Fruit fly (Drosophila melanogaster) whole organism, embryonic: ENCODE results near the gene CG31910.

Source experiments
- ATbp ChIP-seq: fragments of 200-800 bp; sonication (Bioruptor generic); optimal IDR thresholded peaks from 2 replicates; lab custom pipeline; 2017; ENCODE audit warnings: missing biosample characterization, mild to moderate bottlenecking, missing genetic modification characterization, missing genetic modification reagents
- Aef1 ChIP-seq: fragments of 200-800 bp; sonication (Bioruptor generic); IDR thresholded peaks from 3 replicates; pipeline ENCODE4 v1.3.6; 2022; ENCODE audit warnings: missing biosample characterization, missing genetic modification characterization
- Atf-2 ChIP-seq: fragments of 200-800 bp; sonication (Bioruptor generic); optimal IDR thresholded peaks from 2 replicates; lab custom pipeline; 2016; ENCODE audit warnings: missing biosample characterization, missing genetic modification characterization
- CG11247 ChIP-seq: fragments of 200-800 bp; sonication (Bioruptor generic); IDR thresholded peaks from 2 replicates; pipeline ENCODE4 v1.3.6; 2022; ENCODE audit warnings: missing biosample characterization, missing genetic modification characterization
- CG11398 ChIP-seq: fragments of 200-800 bp; sonication (Bioruptor generic); optimal IDR thresholded peaks from 2 replicates; lab custom pipeline; 2016; ENCODE audit warnings: missing biosample characterization, missing genetic modification characterization
- CG1233 ChIP-seq: fragments of 200-800 bp; sonication (Bioruptor generic); optimal IDR thresholded peaks from 4 replicates; lab custom pipeline; 2018; ENCODE audit warnings: missing biosample characterization, mild to moderate bottlenecking, missing genetic modification characterization
- CG13287 ChIP-seq: fragments of 200-800 bp; sonication (Bioruptor generic); IDR thresholded peaks from 2 replicates; pipeline ENCODE4 v1.3.6; 2022; ENCODE audit warnings: missing biosample characterization, missing genetic modification characterization; ENCODE audit not compliant: partially characterized antibody
- CG15269 ChIP-seq: fragments of 200-800 bp; sonication (Bioruptor generic); optimal IDR thresholded peaks from 2 replicates; lab custom pipeline; 2018; ENCODE audit warnings: missing biosample characterization, mild to moderate bottlenecking, missing genetic modification characterization, moderate library complexity
- CG15601 ChIP-seq: fragments of 200-800 bp; sonication (Bioruptor generic); optimal IDR thresholded peaks from 3 replicates; lab custom pipeline; 2019; ENCODE audit warnings: missing biosample characterization, mild to moderate bottlenecking, missing genetic modification characterization, moderate library complexity
- CG15696 ChIP-seq: fragments of 200-800 bp; sonication (Bioruptor generic); optimal IDR thresholded peaks from 2 replicates; lab custom pipeline; 2019; ENCODE audit warnings: missing biosample characterization, mild to moderate bottlenecking, missing genetic modification characterization, moderate library complexity
- CG18619 ChIP-seq: fragments of 200-800 bp; sonication (Bioruptor generic); optimal IDR thresholded peaks from 3 replicates; lab custom pipeline; 2017; ENCODE audit warnings: missing biosample characterization, mild to moderate bottlenecking, missing genetic modification characterization
- CG2678 ChIP-seq: fragments of 200-800 bp; sonication (Bioruptor generic); optimal IDR thresholded peaks from 3 replicates; lab custom pipeline; 2019; ENCODE audit warnings: missing biosample characterization, mild to moderate bottlenecking, missing genetic modification characterization, moderate library complexity
- CG2889 ChIP-seq: fragments of 200-800 bp; sonication (Bioruptor generic); IDR thresholded peaks from 3 replicates; pipeline ENCODE4 v1.3.6; 2022; ENCODE audit warnings: missing biosample characterization, missing genetic modification characterization
- CG31441 ChIP-seq: fragments of 200-800 bp; sonication (Bioruptor generic); IDR thresholded peaks from 2 replicates; pipeline ENCODE4 v1.3.6; 2022; ENCODE audit warnings: missing biosample characterization, missing genetic modification characterization
- CG32532 ChIP-seq: fragments of 200-800 bp; sonication (Bioruptor generic); IDR thresholded peaks from 2 replicates; pipeline ENCODE4 v1.3.6; 2022; ENCODE audit warnings: missing biosample characterization, missing genetic modification characterization
- CG4820 ChIP-seq: fragments of 200-800 bp; sonication (Bioruptor generic); optimal IDR thresholded peaks from 3 replicates; lab custom pipeline; 2016; ENCODE audit warnings: missing biosample characterization, missing genetic modification characterization
- CG8478 ChIP-seq: fragments of >200 bp; optimal IDR thresholded peaks from 2 replicates; lab custom pipeline; 2018
- CG9215 ChIP-seq: fragments of 200-800 bp; sonication (Bioruptor generic); IDR thresholded peaks from 2 replicates; pipeline ENCODE4 v1.3.6; 2022; ENCODE audit warnings: missing biosample characterization, missing genetic modification characterization
- CG9437 ChIP-seq: fragments of 200-800 bp; sonication (Bioruptor generic); optimal IDR thresholded peaks from 2 replicates; lab custom pipeline; 2018; ENCODE audit warnings: missing biosample characterization, mild to moderate bottlenecking, missing genetic modification characterization
- CG9727 ChIP-seq: fragments of 200-800 bp; sonication (Bioruptor generic); optimal IDR thresholded peaks from 3 replicates; lab custom pipeline; 2017; ENCODE audit warnings: missing biosample characterization, mild to moderate bottlenecking, missing genetic modification characterization
- CTCF ChIP-seq: fragments of 200-800 bp; sonication (Bioruptor generic); optimal IDR thresholded peaks from 2 replicates; lab custom pipeline; 2017; ENCODE audit warnings: missing biosample characterization, mild to moderate bottlenecking, missing genetic modification characterization, moderate library complexity
- Dbx ChIP-seq: fragments of 200-800 bp; sonication (Bioruptor generic); IDR thresholded peaks from 3 replicates; pipeline ENCODE4 v1.3.6; 2022; ENCODE audit warnings: missing biosample characterization, missing genetic modification characterization
- HLH3B ChIP-seq: fragments of 200-800 bp; sonication (Bioruptor generic); IDR thresholded peaks from 2 replicates; pipeline ENCODE4 v1.3.6; 2022; ENCODE audit warnings: missing biosample characterization, missing genetic modification characterization
- HLHmδ ChIP-seq: fragments of 200-800 bp; sonication (Bioruptor generic); optimal IDR thresholded peaks from 2 replicates; lab custom pipeline; 2018; ENCODE audit warnings: missing biosample characterization, mild to moderate bottlenecking, missing genetic modification characterization, moderate library complexity
- MBD-R2 ChIP-seq: fragments of 200-800 bp; sonication (Bioruptor generic); IDR thresholded peaks from 2 replicates; pipeline ENCODE4 v1.3.6; 2022; ENCODE audit warnings: missing biosample characterization, missing genetic modification characterization
- MESR4 ChIP-seq: fragments of 200-800 bp; sonication (Bioruptor generic); optimal IDR thresholded peaks from 2 replicates; lab custom pipeline; 2018; ENCODE audit warnings: missing biosample characterization, mild to moderate bottlenecking, missing genetic modification characterization, moderate library complexity
- Optix ChIP-seq: fragments of 200-800 bp; sonication (Bioruptor generic); IDR thresholded peaks from 3 replicates; pipeline ENCODE4 v1.3.6; 2022; ENCODE audit warnings: missing biosample characterization, missing genetic modification characterization
- Pdp1 ChIP-seq, 2 experiments: fragments of 200-800 bp; sonication (Bioruptor generic); optimal IDR thresholded peaks; 3 replicates each; lab custom pipeline; 2016; ENCODE audit warnings: missing biosample characterization in 2 of 2, missing genetic modification characterization in 2 of 2, mild to moderate bottlenecking in 1 of 2, moderate library complexity in 1 of 2
- Tbp ChIP-seq: fragments of >200 bp; optimal IDR thresholded peaks from 2 replicates; lab custom pipeline; 2018; ENCODE audit warnings: missing biosample characterization, missing genetic modification characterization
- Trl ChIP-seq, 3 experiments: fragments of >200 bp in 2 of 3; fragments of 200-800 bp in 1 of 3; sonication (Bioruptor generic) in 1 of 3; optimal IDR thresholded peaks; 2 replicates in 1 of 3; 3 replicates in 2 of 3; lab custom pipeline; 2016 to 2017; ENCODE audit warnings: missing biosample characterization in 1 of 3, missing genetic modification characterization in 1 of 3
- ase ChIP-seq: fragments of 200-800 bp; sonication (Bioruptor generic); IDR thresholded peaks from 3 replicates; pipeline ENCODE4 v1.3.6; 2022; ENCODE audit warnings: missing biosample characterization, missing genetic modification characterization
- az2 ChIP-seq: fragments of 200-800 bp; sonication (Bioruptor generic); optimal IDR thresholded peaks from 3 replicates; lab custom pipeline; 2016; ENCODE audit warnings: missing biosample characterization, missing genetic modification characterization
- chif ChIP-seq, 2 experiments: fragments of 200-800 bp; sonication (Bioruptor generic); optimal IDR thresholded peaks; 3 replicates each; lab custom pipeline; 2016; ENCODE audit warnings: missing biosample characterization in 2 of 2, missing genetic modification characterization in 2 of 2
- crol ChIP-seq: fragments of 200-800 bp; sonication (Bioruptor generic); IDR thresholded peaks from 2 replicates; pipeline ENCODE4 v1.3.6; 2022; ENCODE audit warnings: missing biosample characterization, missing genetic modification characterization
- dati ChIP-seq: fragments of 200-800 bp; sonication (Bioruptor generic); IDR thresholded peaks from 2 replicates; pipeline ENCODE4 v1.3.6; 2022; ENCODE audit warnings: missing biosample characterization, missing genetic modification characterization
- emc ChIP-seq: fragments of 200-800 bp; sonication (Bioruptor generic); optimal IDR thresholded peaks from 2 replicates; lab custom pipeline; 2016; ENCODE audit warnings: missing biosample characterization, missing genetic modification characterization
- fd3F ChIP-seq: fragments of 200-800 bp; sonication (Bioruptor generic); optimal IDR thresholded peaks from 2 replicates; lab custom pipeline; 2018; ENCODE audit warnings: missing biosample characterization, mild to moderate bottlenecking, missing genetic modification characterization, moderate library complexity
- hkb ChIP-seq, 2 experiments: fragments of 200-800 bp in 1 of 2; fragments of >200 bp in 1 of 2; sonication (Bioruptor generic) in 1 of 2; IDR thresholded peaks in 1 of 2; optimal IDR thresholded peaks in 1 of 2; 2 replicates each; pipeline versions ENCODE4 v1.3.6 to Lab custom; 2017 to 2022; ENCODE audit warnings: missing biosample characterization in 1 of 2, missing genetic modification characterization in 1 of 2
- jumu ChIP-seq: fragments of 200-800 bp; sonication (Bioruptor generic); optimal IDR thresholded peaks from 3 replicates; lab custom pipeline; 2016; ENCODE audit warnings: missing biosample characterization, missing genetic modification characterization
- maf-S ChIP-seq: fragments of 200-800 bp; sonication (Bioruptor generic); optimal IDR thresholded peaks from 2 replicates; lab custom pipeline; 2016; ENCODE audit warnings: missing biosample characterization, missing genetic modification characterization
- nau ChIP-seq: fragments of 200-800 bp; sonication (Bioruptor generic); optimal IDR thresholded peaks from 3 replicates; lab custom pipeline; 2017; ENCODE audit warnings: missing biosample characterization, mild to moderate bottlenecking, missing genetic modification characterization, missing genetic modification reagents
- pb ChIP-seq: fragments of 200-800 bp; sonication (Bioruptor generic); optimal IDR thresholded peaks from 3 replicates; lab custom pipeline; 2016; ENCODE audit warnings: missing biosample characterization, missing genetic modification characterization
- sima ChIP-seq: fragments of 200-800 bp; sonication (Bioruptor generic); optimal IDR thresholded peaks from 2 replicates; lab custom pipeline; 2016; ENCODE audit warnings: missing biosample characterization, missing genetic modification characterization
- sna ChIP-seq: fragments of 200-800 bp; sonication (Bioruptor generic); IDR thresholded peaks from 2 replicates; pipeline ENCODE4 v1.3.6; 2022; ENCODE audit warnings: missing biosample characterization, missing genetic modification characterization; ENCODE audit not compliant: partially characterized antibody
- tll ChIP-seq, 2 experiments: fragments of 200-800 bp in 1 of 2; fragments of >200 bp in 1 of 2; sonication (Bioruptor generic) in 1 of 2; optimal IDR thresholded peaks; 2 replicates each; lab custom pipeline; 2017 to 2019; ENCODE audit warnings: missing biosample characterization in 2 of 2, missing genetic modification characterization in 2 of 2, mild to moderate bottlenecking in 1 of 2, moderate library complexity in 1 of 2
- tup ChIP-seq: fragments of 200-800 bp; sonication (Bioruptor generic); optimal IDR thresholded peaks from 2 replicates; lab custom pipeline; 2016; ENCODE audit warnings: missing biosample characterization, mild to moderate bottlenecking, missing genetic modification characterization, moderate library complexity
- tx ChIP-seq: fragments of 200-800 bp; sonication (Bioruptor generic); optimal IDR thresholded peaks from 2 replicates; lab custom pipeline; 2016; ENCODE audit warnings: missing biosample characterization, missing genetic modification characterization
- wek ChIP-seq: fragments of 200-800 bp; sonication (Bioruptor generic); optimal IDR thresholded peaks from 3 replicates; lab custom pipeline; 2018; ENCODE audit warnings: missing biosample characterization, mild to moderate bottlenecking, missing genetic modification characterization, moderate library complexity

Gene CG31910

DNA sequence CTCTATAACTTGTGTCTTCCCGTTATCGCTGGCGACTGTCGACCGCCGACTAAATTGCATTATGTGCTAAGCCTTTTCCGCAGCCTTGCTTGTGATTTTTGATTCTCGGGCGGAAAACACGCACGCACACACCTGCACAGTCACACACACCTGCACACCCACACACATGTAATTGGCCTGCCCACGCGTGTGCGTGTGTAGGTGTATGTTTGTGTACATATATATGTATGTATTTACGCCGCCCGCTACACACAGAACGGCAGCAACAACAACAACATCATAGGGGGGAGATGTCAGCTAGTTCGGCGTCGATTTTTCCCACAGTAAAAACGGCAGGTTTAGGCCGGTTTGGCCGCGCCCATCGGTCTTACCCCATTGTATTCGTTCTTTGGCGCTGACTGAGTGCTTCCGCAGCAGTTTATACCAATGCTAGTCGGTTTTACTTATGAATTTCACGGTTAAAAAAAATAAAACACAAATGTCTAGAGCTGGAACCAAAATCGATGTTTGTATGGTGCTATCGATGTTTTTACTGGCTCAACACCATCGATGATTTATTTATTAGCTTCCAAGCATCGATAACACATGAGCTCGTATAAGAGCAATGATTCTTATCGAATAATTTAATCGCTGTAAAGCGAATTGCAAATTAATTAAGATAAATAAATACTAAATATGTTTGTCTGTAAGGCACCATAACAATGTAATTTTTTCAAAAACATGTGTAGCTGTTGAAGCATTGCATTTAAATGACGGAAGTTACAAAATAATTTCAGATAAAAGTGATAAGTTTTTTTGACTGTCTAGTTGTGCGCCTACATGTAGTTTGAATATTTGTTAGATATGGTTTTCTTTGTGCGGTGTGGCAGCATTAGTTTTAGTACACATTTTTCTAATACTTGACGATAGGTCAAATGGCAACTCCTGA is 22.3 kb downstream of the CG31910 start, which contains the start of gene homer (continued):
- TF ChIP-seq CG11398 (GFP tag; lab: Kevin White, UChicago) = no peak
- no peak for TF ChIP-seq Tbp (GFP tag; lab: Kevin White, UChicago)
- no peak for TF ChIP-seq CG1233 (GFP tag; lab: Kevin White, UChicago)
- TF ChIP-seq CG11247 (GFP tag; lab: Robert Waterston, UW) = no peak
- TF ChIP-seq HLH3B (GFP tag; lab: Robert Waterston, UW) = no peak
- TF ChIP-seq CG31441 (GFP tag; lab: Robert Waterston, UW) = no peak
- no peak for TF ChIP-seq pb (GFP tag; lab: Kevin White, UChicago)
- TF ChIP-seq Atf-2 (GFP tag; lab: Kevin White, UChicago) = no peak
- TF ChIP-seq Optix = no peak
- TF ChIP-seq CG15269 (tag; lab: Kevin White, UChicago) = no peak
- TF ChIP-seq CG13287 = peak; percentile 88
- no peak for TF ChIP-seq chif (GFP tag; optimal IDR thresholded peaks at IDR 0.05; lab: Kevin White, UChicago)
- TF ChIP-seq hkb (optimal IDR thresholded peaks at IDR 0.05; lab: Kevin White, UChicago) = no peak
- peak; percentile 10; the same call in 1 of the 2 replicates for TF ChIP-seq hkb (GFP tag; IDR thresholded peaks at IDR 0.05; lab: Robert Waterston, UW)
- no peak for TF ChIP-seq emc (GFP tag; lab: Kevin White, UChicago)
- no peak for TF ChIP-seq CG2678 (tag; lab: Kevin White, UChicago)
- 0 out of 3 replicates have a peak, but pooled peaks have one; percentile 46 for TF ChIP-seq Dbx (GFP tag; lab: Robert Waterston, UW)
- TF ChIP-seq CG2889 = no peak
- no peak for TF ChIP-seq nau (GFP tag; lab: Kevin White, UChicago)
- no peak for TF ChIP-seq ase (GFP tag; lab: Robert Waterston, UW)
- TF ChIP-seq CG8478 (lab: Kevin White, UChicago) = peak; percentile 94
- no peak for TF ChIP-seq maf-S (GFP tag; lab: Kevin White, UChicago)
- no peak for TF ChIP-seq dati
- no peak for TF ChIP-seq Pdp1 (GFP tag; optimal IDR thresholded peaks at IDR 0.05; lab: Kevin White, UChicago)
- no peak for TF ChIP-seq CTCF
- no peak for TF ChIP-seq jumu
- TF ChIP-seq tll (GFP tag; optimal IDR thresholded peaks at IDR 0.05; lab: Kevin White, UChicago) = peak in 1 of 2 experiments; percentile 70
- TF ChIP-seq sima = no peak
- no peak for TF ChIP-seq CG15696 (tag; lab: Kevin White, UChicago)
- TF ChIP-seq CG32532 (GFP tag; lab: Robert Waterston, UW) = no peak
- no peak for TF ChIP-seq az2 (GFP tag; lab: Kevin White, UChicago)
- TF ChIP-seq wek (GFP tag; lab: Kevin White, UChicago) = no peak
- peak; percentile 85 for TF ChIP-seq HLHmδ (GFP tag; lab: Kevin White, UChicago)
- TF ChIP-seq CG9215 (GFP tag; lab: Robert Waterston, UW) = 0 out of 2 replicates have a peak, but pooled peaks have one; percentile 26
- no peak for TF ChIP-seq CG18619 (GFP tag; lab: Kevin White, UChicago)
- TF ChIP-seq ATbp (GFP tag; lab: Kevin White, UChicago) = no peak
- no peak for TF ChIP-seq fd3F (GFP tag; lab: Kevin White, UChicago)
- TF ChIP-seq MESR4 (GFP tag; lab: Kevin White, UChicago) = peak; percentile 91
- no peak for TF ChIP-seq Trl (optimal IDR thresholded peaks at IDR 0.05; lab: Kevin White, UChicago)
- TF ChIP-seq Trl (GFP tag; optimal IDR thresholded peaks at IDR 0.05; lab: Kevin White, UChicago) = no peak
- no peak for TF ChIP-seq Aef1 (GFP tag; lab: Robert Waterston, UW)
- peak; percentile 38 for TF ChIP-seq MBD-R2 (GFP tag; lab: Robert Waterston, UW)
- no peak for TF ChIP-seq tup (GFP tag; lab: Kevin White, UChicago)
- TF ChIP-seq sna = peak; percentile 86; the same call in 1 of the 2 replicates
- TF ChIP-seq CG15601 (tag; lab: Kevin White, UChicago) = no peak
- 0 out of 2 replicates have a peak, but pooled peaks have one; percentile 35 for TF ChIP-seq crol (GFP tag; lab: Robert Waterston, UW)
- no peak for TF ChIP-seq CG9437
- no peak for TF ChIP-seq CG4820 (GFP tag; lab: Kevin White, UChicago)
- no peak for TF ChIP-seq tx (GFP tag; lab: Kevin White, UChicago)
- TF ChIP-seq CG9727 (GFP tag; lab: Kevin White, UChicago) = no peak
